Fruit fly (Drosophila melanogaster) Kc167 (cell line): ENCODE measurements around the gene tzn.

Experiments
- Myc ChIP-seq: fragments of >200 bp; optimal IDR thresholded peaks from 2 replicates; lab custom pipeline; 2017; ENCODE audit warnings: missing external identifiers
- Sin3A ChIP-seq: fragments of >200 bp; optimal IDR thresholded peaks from 2 replicates; lab custom pipeline; 2018; ENCODE audit warnings: missing external identifiers
- h ChIP-seq: fragments of >200 bp; optimal IDR thresholded peaks from 3 replicates; lab custom pipeline; 2018; ENCODE audit warnings: missing external identifiers
- insv ChIP-seq: fragments of >200 bp; optimal IDR thresholded peaks from 3 replicates; lab custom pipeline; 2018; ENCODE audit warnings: missing external identifiers
- psq ChIP-seq: fragments of >200 bp; optimal IDR thresholded peaks from 2 replicates; lab custom pipeline; 2017; ENCODE audit warnings: missing external identifiers
- ttk ChIP-seq: sonication (Bioruptor generic); optimal IDR thresholded peaks from 2 replicates; lab custom pipeline; 2017; ENCODE audit warnings: missing external identifiers

Gene tzn

dm6 chr3L:20798325-20798846 lies at the start of gene tzn, which contains the start of gene CG3698:
TSS of gene tzn (plus strand) at chr3L:20798645.
TSS of gene CG3698 (minus strand) at chr3L:20798375.
- TF ChIP-seq h (no peak), insv (lab: Kevin White, UChicago) (no peak), psq (lab: Kevin White, UChicago) (no peak), Sin3A (lab: Kevin White, UChicago) (no peak), Myc (lab: Kevin White, UChicago) (no peak), ttk (lab: Kevin White, UChicago) (no peak)

dm6 chr3L:20750391-20750790 lies 48.1 kb upstream of the tzn start:
- TF ChIP-seq Myc (lab: Kevin White, UChicago): no peak
- no peak for TF ChIP-seq ttk (lab: Kevin White, UChicago)
- no peak for TF ChIP-seq Sin3A (lab: Kevin White, UChicago)
- TF ChIP-seq insv (lab: Kevin White, UChicago): no peak
- TF ChIP-seq h: no peak
- TF ChIP-seq psq (lab: Kevin White, UChicago): no peak

- TF ChIP-seq psq (lab: Kevin White, UChicago) (no peak), Myc (lab: Kevin White, UChicago) (no peak), Sin3A (lab: Kevin White, UChicago) (no peak), insv (lab: Kevin White, UChicago) (no peak), ttk (lab: Kevin White, UChicago) (no peak), h (no peak)
These were observed 45.5 kb upstream of the tzn start for dm6 chr3L:20752964-20753363.

- TF ChIP-seq ttk (lab: Kevin White, UChicago): no peak
- TF ChIP-seq h: no peak
- TF ChIP-seq insv (lab: Kevin White, UChicago): no peak
- TF ChIP-seq psq (lab: Kevin White, UChicago): no peak
- TF ChIP-seq Myc (lab: Kevin White, UChicago): no peak
- no peak for TF ChIP-seq Sin3A (lab: Kevin White, UChicago)
These were observed 42.9 kb upstream of the tzn start, which contains the start of gene CG33912 for dm6 chr3L:20755585-20755984. TSS of gene CG33912 (minus strand) at chr3L:20755685.

dm6 chr3L:20758583-20758982 lies 39.9 kb upstream of the tzn start, which contains the start of gene CG43251:
TSS of gene CG43251 (plus strand) at chr3L:20758883.
- TF ChIP-seq ttk (lab: Kevin White, UChicago): no peak
- TF ChIP-seq h: no peak
- TF ChIP-seq Sin3A (lab: Kevin White, UChicago): no peak
- no peak for TF ChIP-seq Myc (lab: Kevin White, UChicago)
- no peak for TF ChIP-seq insv (lab: Kevin White, UChicago)
- no peak for TF ChIP-seq psq (lab: Kevin White, UChicago)

- TF ChIP-seq h: no peak
- TF ChIP-seq Myc (lab: Kevin White, UChicago): no peak
- TF ChIP-seq psq (lab: Kevin White, UChicago): no peak
- no peak for TF ChIP-seq Sin3A (lab: Kevin White, UChicago)
- TF ChIP-seq insv (lab: Kevin White, UChicago): no peak
- no peak for TF ChIP-seq ttk (lab: Kevin White, UChicago)
These were observed 37.0 kb upstream of the tzn start for dm6 chr3L:20761482-20761881.

dm6 chr3L:20767227-20767626 lies 31.2 kb upstream of the tzn start:
- TF ChIP-seq insv (lab: Kevin White, UChicago) (no peak), Sin3A (lab: Kevin White, UChicago) (no peak), Myc (lab: Kevin White, UChicago) (no peak), h (no peak), psq (lab: Kevin White, UChicago) (no peak), ttk (lab: Kevin White, UChicago) (no peak)

dm6 chr3L:20769350-20769749 lies 29.1 kb upstream of the tzn start, which contains the start of the genes CG4074 and CG4186:
TSS of gene CG4074 (minus strand) at chr3L:20769500.
TSS of gene CG4186 (plus strand) at chr3L:20769586.
- TF ChIP-seq ttk (lab: Kevin White, UChicago) (no peak), Myc (lab: Kevin White, UChicago) (no peak), psq (lab: Kevin White, UChicago) (no peak), insv (lab: Kevin White, UChicago) (no peak), Sin3A (lab: Kevin White, UChicago) (no peak)

- TF ChIP-seq h (no peak), insv (lab: Kevin White, UChicago) (no peak), Sin3A (lab: Kevin White, UChicago) (no peak), ttk (lab: Kevin White, UChicago) (no peak), Myc (lab: Kevin White, UChicago) (no peak), psq (lab: Kevin White, UChicago) (no peak)
These were observed 27.2 kb upstream of the tzn start, which contains the start of the genes CG4042 and Pitslre for dm6 chr3L:20771001-20771890. TSS of gene CG4042 (minus strand) at chr3L:20771507. TSS of gene Pitslre (plus strand) at chr3L:20771528.

dm6 chr3L:20771891-20772646 lies 26.4 kb upstream of the tzn start:
- TF ChIP-seq ttk (lab: Kevin White, UChicago): no peak
- no peak for TF ChIP-seq Sin3A (lab: Kevin White, UChicago)
- no peak for TF ChIP-seq psq (lab: Kevin White, UChicago)

dm6 chr3L:20772647-20773015 lies 25.8 kb upstream of the tzn start:
- TF ChIP-seq ttk (lab: Kevin White, UChicago) (no peak), h (no peak), Sin3A (lab: Kevin White, UChicago) (no peak), psq (lab: Kevin White, UChicago) (no peak), Myc (lab: Kevin White, UChicago) (no peak), insv (lab: Kevin White, UChicago) (no peak)
